Fruit fly (Drosophila melanogaster) whole organism, embryonic: Measurements from ENCODE around the gene CG7484.

ENCODE experiments used
- Abd-B ChIP-seq: fragments of 200-800 bp; sonication (Bioruptor generic); optimal IDR thresholded peaks from 2 replicates; lab custom pipeline; 2018; ENCODE audit warnings: missing biosample characterization, mild to moderate bottlenecking, missing genetic modification characterization, moderate library complexity
- CG10543 ChIP-seq: fragments of 200-800 bp; sonication (Bioruptor generic); optimal IDR thresholded peaks from 3 replicates; lab custom pipeline; 2017; ENCODE audit warnings: missing biosample characterization, mild to moderate bottlenecking, missing genetic modification characterization, moderate library complexity
- CG11695 ChIP-seq: fragments of 200-800 bp; sonication (Bioruptor generic); IDR thresholded peaks from 3 replicates; pipeline ENCODE4 v1.3.6; 2022; ENCODE audit warnings: missing biosample characterization, missing genetic modification characterization
- CG1233 ChIP-seq: fragments of 200-800 bp; sonication (Bioruptor generic); optimal IDR thresholded peaks from 4 replicates; lab custom pipeline; 2018; ENCODE audit warnings: missing biosample characterization, mild to moderate bottlenecking, missing genetic modification characterization
- CG16863 ChIP-seq: fragments of 200-800 bp; sonication (Bioruptor generic); optimal IDR thresholded peaks from 3 replicates; lab custom pipeline; 2016; ENCODE audit warnings: missing biosample characterization, missing genetic modification characterization
- CG17385 ChIP-seq: fragments of 200-800 bp; sonication (Bioruptor generic); optimal IDR thresholded peaks from 3 replicates; lab custom pipeline; 2018; ENCODE audit warnings: missing biosample characterization, mild to moderate bottlenecking, missing genetic modification characterization
- CG17802 ChIP-seq: fragments of 200-800 bp; sonication (Bioruptor generic); optimal IDR thresholded peaks from 2 replicates; lab custom pipeline; 2018; ENCODE audit warnings: missing biosample characterization, mild to moderate bottlenecking, missing genetic modification characterization, moderate library complexity
- CG31441 ChIP-seq: fragments of 200-800 bp; sonication (Bioruptor generic); IDR thresholded peaks from 2 replicates; pipeline ENCODE4 v1.3.6; 2022; ENCODE audit warnings: missing biosample characterization, missing genetic modification characterization
- CG32767 ChIP-seq: fragments of 200-800 bp; sonication (Bioruptor generic); IDR thresholded peaks from 2 replicates; pipeline ENCODE4 v1.3.6; 2022; ENCODE audit warnings: missing biosample characterization, missing genetic modification characterization
- CG34376 ChIP-seq: fragments of 200-800 bp; sonication (Bioruptor generic); optimal IDR thresholded peaks from 2 replicates; lab custom pipeline; 2018; ENCODE audit warnings: missing biosample characterization, mild to moderate bottlenecking, missing genetic modification characterization
- CG3726 ChIP-seq: fragments of 200-800 bp; sonication (Bioruptor generic); IDR thresholded peaks from 3 replicates; pipeline ENCODE4, ENCODE4 v1.3.6; 2022; ENCODE audit warnings: missing biosample characterization, missing genetic modification characterization
- CG7556 ChIP-seq: fragments of 200-800 bp; sonication (Bioruptor generic); optimal IDR thresholded peaks from 2 replicates; lab custom pipeline; 2017; ENCODE audit warnings: missing biosample characterization, mild to moderate bottlenecking, missing genetic modification characterization
- Deaf1 ChIP-seq: fragments of 200-800 bp; optimal IDR thresholded peaks from 3 replicates; lab custom pipeline; 2019; ENCODE audit warnings: missing biosample characterization, mild to moderate bottlenecking, missing genetic modification characterization, moderate library complexity
- Dek ChIP-seq: fragments of 200-800 bp; sonication (Bioruptor generic); optimal IDR thresholded peaks from 3 replicates; lab custom pipeline; 2019; ENCODE audit warnings: missing biosample characterization, mild to moderate bottlenecking, missing genetic modification characterization, moderate library complexity
- Doc2 ChIP-seq: fragments of 200-800 bp; sonication (Bioruptor generic); IDR thresholded peaks from 2 replicates; pipeline ENCODE4 v1.3.6; 2022; ENCODE audit warnings: missing biosample characterization, missing genetic modification characterization
- ERR ChIP-seq: fragments of 200-800 bp; sonication (Bioruptor generic); optimal IDR thresholded peaks from 2 replicates; lab custom pipeline; 2016; ENCODE audit warnings: missing biosample characterization, missing genetic modification characterization
- Mad ChIP-seq: fragments of 200-800 bp; sonication (Bioruptor generic); optimal IDR thresholded peaks from 2 replicates; lab custom pipeline; 2016; ENCODE audit warnings: missing biosample characterization, missing genetic modification characterization
- Myb ChIP-seq: fragments of 200-800 bp; sonication (Bioruptor generic); optimal IDR thresholded peaks from 2 replicates; lab custom pipeline; 2016; ENCODE audit warnings: missing biosample characterization, missing genetic modification characterization
- NfI ChIP-seq: fragments of 200-800 bp; sonication (Bioruptor generic); optimal IDR thresholded peaks from 3 replicates; lab custom pipeline; 2018; ENCODE audit warnings: missing biosample characterization, mild to moderate bottlenecking, missing genetic modification characterization, moderate library complexity
- Ravus ChIP-seq: fragments of 200-800 bp; sonication (Bioruptor generic); IDR thresholded peaks from 2 replicates; pipeline ENCODE4 v1.3.6; 2022; ENCODE audit warnings: missing biosample characterization, missing genetic modification characterization
- Trl ChIP-seq, 3 experiments: fragments of >200 bp in 2 of 3; fragments of 200-800 bp in 1 of 3; sonication (Bioruptor generic) in 1 of 3; optimal IDR thresholded peaks; 2 replicates in 1 of 3; 3 replicates in 2 of 3; lab custom pipeline; 2016 to 2017; ENCODE audit warnings: missing biosample characterization in 1 of 3, missing genetic modification characterization in 1 of 3
- Xrp1 ChIP-seq: fragments of 200-800 bp; sonication (Bioruptor generic); IDR thresholded peaks from 2 replicates; pipeline ENCODE4 v1.3.6; 2022; ENCODE audit warnings: missing biosample characterization, missing genetic modification characterization
- ac ChIP-seq: fragments of 200-800 bp; sonication (Bioruptor generic); optimal IDR thresholded peaks from 3 replicates; lab custom pipeline; 2017; ENCODE audit warnings: missing biosample characterization, mild to moderate bottlenecking, missing genetic modification characterization
- amos ChIP-seq: fragments of 200-800 bp; sonication (Bioruptor generic); IDR thresholded peaks from 2 replicates; pipeline ENCODE4 v1.3.6; 2022; ENCODE audit warnings: missing biosample characterization, missing genetic modification characterization; ENCODE audit not compliant: partially characterized antibody
- az2 ChIP-seq: fragments of 200-800 bp; sonication (Bioruptor generic); optimal IDR thresholded peaks from 3 replicates; lab custom pipeline; 2016; ENCODE audit warnings: missing biosample characterization, missing genetic modification characterization
- fd3F ChIP-seq: fragments of 200-800 bp; sonication (Bioruptor generic); optimal IDR thresholded peaks from 2 replicates; lab custom pipeline; 2018; ENCODE audit warnings: missing biosample characterization, mild to moderate bottlenecking, missing genetic modification characterization, moderate library complexity
- gem ChIP-seq: fragments of 200-800 bp; sonication (Bioruptor generic); optimal IDR thresholded peaks from 2 replicates; lab custom pipeline; 2019; ENCODE audit warnings: missing biosample characterization, mild to moderate bottlenecking, missing genetic modification characterization, moderate library complexity
- inv ChIP-seq: fragments of 200-800 bp; sonication (Bioruptor generic); IDR thresholded peaks from 2 replicates; pipeline ENCODE4 v1.3.6; 2022; ENCODE audit warnings: missing biosample characterization, missing genetic modification characterization; ENCODE audit not compliant: partially characterized antibody
- lmd ChIP-seq: fragments of 200-800 bp; sonication (Bioruptor generic); IDR thresholded peaks from 2 replicates; pipeline ENCODE4 v1.3.6; 2022; ENCODE audit warnings: missing biosample characterization, missing genetic modification characterization
- lov ChIP-seq, 2 experiments: fragments of 200-800 bp in 1 of 2; fragments of >200 bp in 1 of 2; sonication (Bioruptor generic) in 1 of 2; IDR thresholded peaks in 1 of 2; optimal IDR thresholded peaks in 1 of 2; 2 replicates in 1 of 2; 3 replicates in 1 of 2; pipeline versions ENCODE4 v1.3.6 to Lab custom; 2017 to 2022; ENCODE audit warnings: missing biosample characterization in 1 of 2, missing genetic modification characterization in 1 of 2
- nerfin-1 ChIP-seq: fragments of 200-800 bp; sonication (Bioruptor generic); optimal IDR thresholded peaks from 3 replicates; lab custom pipeline; 2019; ENCODE audit warnings: missing biosample characterization, mild to moderate bottlenecking, missing genetic modification characterization, moderate library complexity
- pb ChIP-seq: fragments of 200-800 bp; sonication (Bioruptor generic); optimal IDR thresholded peaks from 3 replicates; lab custom pipeline; 2016; ENCODE audit warnings: missing biosample characterization, missing genetic modification characterization
- pros ChIP-seq: fragments of 200-800 bp; sonication (Bioruptor generic); optimal IDR thresholded peaks from 3 replicates; lab custom pipeline; 2019; ENCODE audit warnings: missing biosample characterization, mild to moderate bottlenecking, missing genetic modification characterization, moderate library complexity
- ranshi ChIP-seq: fragments of 200-800 bp; sonication (Bioruptor generic); IDR thresholded peaks from 2 replicates; pipeline ENCODE4 v1.3.6; 2022; ENCODE audit warnings: missing biosample characterization, missing genetic modification characterization
- rib ChIP-seq: fragments of 200-800 bp; sonication (Bioruptor generic); IDR thresholded peaks from 2 replicates; pipeline ENCODE4 v1.3.6; 2022; ENCODE audit warnings: missing biosample characterization, missing genetic modification characterization
- sens ChIP-seq: fragments of 200-800 bp; sonication (Bioruptor generic); peaks from one replicate; lab custom pipeline; 2016; ENCODE audit warnings: missing biosample characterization, missing genetic modification characterization
- seq ChIP-seq: fragments of 200-800 bp; sonication (Bioruptor generic); IDR thresholded peaks from 2 replicates; pipeline ENCODE4 v1.3.6; 2022; ENCODE audit warnings: missing biosample characterization, missing genetic modification characterization
- tap ChIP-seq: fragments of 200-800 bp; optimal IDR thresholded peaks from 3 replicates; lab custom pipeline; 2019; ENCODE audit warnings: missing biosample characterization, mild to moderate bottlenecking, missing genetic modification characterization, moderate library complexity
- tgo ChIP-seq: fragments of 200-800 bp; sonication (Bioruptor generic); IDR thresholded peaks from 3 replicates; pipeline ENCODE4 v1.3.6; 2022; ENCODE audit warnings: missing biosample characterization, missing genetic modification characterization
- unpg ChIP-seq: fragments of 200-800 bp; sonication (Bioruptor generic); optimal IDR thresholded peaks from 3 replicates; lab custom pipeline; 2018; ENCODE audit warnings: missing biosample characterization, mild to moderate bottlenecking, missing genetic modification characterization, moderate library complexity
- vvl ChIP-seq: fragments of 200-800 bp; sonication (Bioruptor generic); IDR thresholded peaks from 2 replicates; pipeline ENCODE4 v1.3.6; 2022; ENCODE audit warnings: missing biosample characterization, missing genetic modification characterization
- yki ChIP-seq: fragments of >200 bp; optimal IDR thresholded peaks from 3 replicates; lab custom pipeline; 2018

Gene CG7484

DNA sequence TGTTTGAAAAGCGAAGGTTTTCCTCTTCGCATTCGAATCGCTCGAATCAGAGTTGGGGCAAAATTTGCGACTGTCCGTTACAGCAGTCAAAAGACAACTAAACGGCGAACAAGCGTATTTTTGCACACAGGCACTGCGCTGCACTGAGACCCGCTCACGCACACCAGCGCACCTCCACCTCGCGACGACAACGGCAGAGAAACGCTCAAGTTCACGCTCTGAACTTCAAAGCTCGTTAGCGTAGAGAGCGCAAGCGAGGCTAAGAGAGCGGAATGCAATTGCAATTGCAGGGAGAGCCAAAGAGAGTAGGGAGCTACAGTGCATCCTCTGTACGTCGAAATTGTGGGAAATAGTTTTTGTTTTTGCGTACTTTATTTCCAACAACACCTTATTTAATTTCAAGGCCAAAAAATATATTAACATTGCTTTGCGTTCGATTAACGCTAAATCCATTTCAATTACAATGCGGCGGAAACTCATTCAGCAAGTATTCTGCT lies 35.2 kb upstream of the CG7484 start, which contains the start of gene Eip74EF (continued):
- TF ChIP-seq CG10543 (GFP tag; lab: Kevin White, UChicago) (peak; percentile 12), lmd (no peak), tgo (GFP tag; lab: Robert Waterston, UW) (no peak), Xrp1 (GFP tag; lab: Robert Waterston, UW) (peak; percentile 35; the same call in 1 of the 2 replicates), Deaf1 (tag; lab: Kevin White, UChicago) (no peak), Abd-B (no peak), tap (tag; lab: Kevin White, UChicago) (no peak), pb (GFP tag; lab: Kevin White, UChicago) (no peak), rib (GFP tag; lab: Robert Waterston, UW) (peak; percentile 62; the same call in 1 of the 2 replicates), CG17802 (no peak), pros (GFP tag; lab: Kevin White, UChicago) (no peak), Ravus (GFP tag; lab: Robert Waterston, UW) (no peak), ranshi (GFP tag; lab: Robert Waterston, UW) (0 out of 2 replicates have a peak, but pooled peaks have one; percentile 8), unpg (GFP tag; lab: Kevin White, UChicago) (peak; percentile 21), CG32767 (no peak), sens (GFP tag; lab: Kevin White, UChicago) (peak; percentile 79), Dek (no peak), az2 (GFP tag; lab: Kevin White, UChicago) (peak; percentile 18), CG11695 (0 out of 3 replicates have a peak, but pooled peaks have one; percentile 25), vvl (GFP tag; lab: Robert Waterston, UW) (peak; percentile 52), ERR (no peak), inv (GFP tag; lab: Robert Waterston, UW) (0 out of 2 replicates have a peak, but pooled peaks have one; percentile 22), Trl (optimal IDR thresholded peaks at IDR 0.05; lab: Kevin White, UChicago) (peak; percentile 80), Trl (GFP tag; optimal IDR thresholded peaks at IDR 0.05; lab: Kevin White, UChicago) (no peak), Mad (GFP tag; lab: Kevin White, UChicago) (no peak), CG1233 (GFP tag; lab: Kevin White, UChicago) (no peak), seq (GFP tag; lab: Robert Waterston, UW) (no peak), nerfin-1 (tag; lab: Kevin White, UChicago) (no peak), CG3726 (GFP tag; lab: Robert Waterston, UW) (no peak), CG31441 (GFP tag; lab: Robert Waterston, UW) (no peak), yki (lab: Kevin White, UChicago) (peak; percentile 13), ac (GFP tag; lab: Kevin White, UChicago) (no peak), CG16863 (GFP tag; lab: Kevin White, UChicago) (no peak), CG34376 (GFP tag; lab: Kevin White, UChicago) (no peak), NfI (GFP tag; lab: Kevin White, UChicago) (no peak), CG7556 (GFP tag; lab: Kevin White, UChicago) (no peak), gem (tag; lab: Kevin White, UChicago) (peak; percentile 15), fd3F (no peak), CG17385 (peak; percentile 19), amos (GFP tag; lab: Robert Waterston, UW) (peak; percentile 7; the same call in 1 of the 2 replicates), lov (optimal IDR thresholded peaks at IDR 0.05; lab: Kevin White, UChicago) (no peak), lov (GFP tag; IDR thresholded peaks at IDR 0.05; lab: Robert Waterston, UW) (no peak), Doc2 (no peak), Myb (GFP tag; lab: Kevin White, UChicago) (no peak)
